Worm (Caenorhabditis elegans) whole organism, mixed stage, embryonic: ENCODE data around the gene nlp-53.

Experiments used
- M03D4.4 ChIP-seq: sonication (generic microtip); optimal IDR thresholded peaks from 2 replicates; lab custom pipeline; 2017; ENCODE audit warnings: mild to moderate bottlenecking, missing genetic modification characterization, missing compliant biosample characterization
- bed-3 ChIP-seq: fragments of 200-800 bp; sonication (Bioruptor generic); optimal IDR thresholded peaks from 3 replicates; lab custom pipeline; 2018; ENCODE audit warnings: mild to moderate bottlenecking, missing genetic modification characterization, moderate library complexity, missing compliant biosample characterization
- blmp-1 ChIP-seq: fragments of 150-350 bp; optimal IDR thresholded peaks from 2 replicates; lab custom pipeline; 2014; ENCODE audit warnings: missing biosample characterization, missing genetic modification characterization
- ceh-39 ChIP-seq: fragments of 150-350 bp; optimal IDR thresholded peaks from 2 replicates; lab custom pipeline; 2014; ENCODE audit warnings: missing biosample characterization, missing genetic modification characterization
- ceh-83 ChIP-seq: fragments of 200-800 bp; sonication (Bioruptor generic); optimal IDR thresholded peaks from 2 replicates; lab custom pipeline; 2018; ENCODE audit warnings: mild to moderate bottlenecking, missing genetic modification characterization, missing compliant biosample characterization
- ces-1 ChIP-seq: fragments of 150-350 bp; optimal IDR thresholded peaks from 2 replicates; lab custom pipeline; 2014; ENCODE audit warnings: missing biosample characterization, missing genetic modification reagents, missing genetic modification characterization
- cnd-1 ChIP-seq: fragments of 200-800 bp; sonication (Bioruptor generic); optimal IDR thresholded peaks from 2 replicates; lab custom pipeline; 2018; ENCODE audit warnings: mild to moderate bottlenecking, missing genetic modification characterization, missing compliant biosample characterization
- drap-1 ChIP-seq: fragments of 200-800 bp; sonication (Bioruptor generic); optimal IDR thresholded peaks from 3 replicates; lab custom pipeline; 2018; ENCODE audit warnings: mild to moderate bottlenecking, missing genetic modification characterization, missing compliant biosample characterization
- elt-1 ChIP-seq: sonication (generic microtip); optimal IDR thresholded peaks from 2 replicates; lab custom pipeline; 2017; ENCODE audit warnings: missing genetic modification characterization, mild to moderate bottlenecking, missing compliant biosample characterization, antibody characterized with exemption, moderate library complexity, borderline replicate concordance; ENCODE audit not compliant: insufficient read depth
- elt-3 ChIP-seq: fragments of 150-350 bp; optimal IDR thresholded peaks from 2 replicates; lab custom pipeline; 2014; ENCODE audit warnings: missing biosample characterization, missing genetic modification characterization
- flh-1 ChIP-seq: fragments of 200-800 bp; sonication (Bioruptor generic); optimal IDR thresholded peaks from 2 replicates; lab custom pipeline; 2018; ENCODE audit warnings: mild to moderate bottlenecking, missing genetic modification characterization, moderate library complexity, missing compliant biosample characterization
- ham-2 ChIP-seq: fragments of 200-800 bp; sonication (Bioruptor generic); optimal IDR thresholded peaks from 2 replicates; lab custom pipeline; 2018; ENCODE audit warnings: mild to moderate bottlenecking, missing genetic modification characterization, missing compliant biosample characterization
- hlh-1 ChIP-seq: fragments of 150-350 bp; optimal IDR thresholded peaks from 2 replicates; lab custom pipeline; 2014; ENCODE audit warnings: missing biosample characterization, missing genetic modification reagents, missing genetic modification characterization
- lin-32 ChIP-seq: fragments of 200-800 bp; sonication (Bioruptor generic); optimal IDR thresholded peaks from 2 replicates; lab custom pipeline; 2018; ENCODE audit warnings: mild to moderate bottlenecking, missing genetic modification characterization, missing compliant biosample characterization
- mab-5 ChIP-seq: fragments of 150-350 bp; optimal IDR thresholded peaks from 2 replicates; lab custom pipeline; 2014; ENCODE audit warnings: missing biosample characterization, missing genetic modification characterization
- mep-1 ChIP-seq: fragments of 150-350 bp; optimal IDR thresholded peaks from 2 replicates; lab custom pipeline; 2017; ENCODE audit warnings: missing biosample characterization, missing genetic modification reagents, missing genetic modification characterization, inconsistent platforms
- mls-2 ChIP-seq: sonication (generic microtip); optimal IDR thresholded peaks from 2 replicates; lab custom pipeline; 2016; ENCODE audit warnings: mild to moderate bottlenecking, missing genetic modification characterization, moderate library complexity, missing compliant biosample characterization
- nhr-12 ChIP-seq: fragments of 150-350 bp; optimal IDR thresholded peaks from 2 replicates; lab custom pipeline; 2014; ENCODE audit warnings: missing biosample characterization, missing genetic modification characterization
- nhr-28 ChIP-seq: fragments of 150-350 bp; optimal IDR thresholded peaks from 2 replicates; lab custom pipeline; 2014; ENCODE audit warnings: missing biosample characterization, missing genetic modification characterization
- pha-4 ChIP-seq: fragments of 150-350 bp; optimal IDR thresholded peaks from 2 replicates; lab custom pipeline; 2018; ENCODE audit warnings: missing biosample characterization, missing genetic modification reagents, missing genetic modification characterization
- sem-2 ChIP-seq: fragments of 200-800 bp; sonication (Bioruptor generic); optimal IDR thresholded peaks from 2 replicates; lab custom pipeline; 2018; ENCODE audit warnings: mild to moderate bottlenecking, missing genetic modification characterization, missing compliant biosample characterization
- snpc-4 ChIP-seq: fragments of 150-350 bp; optimal IDR thresholded peaks from 2 replicates; lab custom pipeline; 2014; ENCODE audit warnings: missing biosample characterization, missing genetic modification characterization
- sptf-1 ChIP-seq: sonication (generic microtip); optimal IDR thresholded peaks from 2 replicates; lab custom pipeline; 2017; ENCODE audit warnings: mild to moderate bottlenecking, missing genetic modification characterization, moderate library complexity, missing compliant biosample characterization
- tbx-8 ChIP-seq: fragments of 200-800 bp; sonication (Bioruptor generic); optimal IDR thresholded peaks from 2 replicates; lab custom pipeline; 2018; ENCODE audit warnings: mild to moderate bottlenecking, missing genetic modification characterization, moderate library complexity, missing compliant biosample characterization
- unc-120 ChIP-seq: sonication (generic microtip); optimal IDR thresholded peaks from 2 replicates; lab custom pipeline; 2017; ENCODE audit warnings: missing genetic modification characterization, missing compliant biosample characterization; ENCODE audit not compliant: poor library complexity, severe bottlenecking
- unc-39 ChIP-seq: fragments of 150-350 bp; optimal IDR thresholded peaks from 2 replicates; lab custom pipeline; 2014; ENCODE audit warnings: missing biosample characterization, missing genetic modification characterization
- unc-62 ChIP-seq: fragments of 150-350 bp; optimal IDR thresholded peaks from 2 replicates; lab custom pipeline; 2014; ENCODE audit warnings: missing biosample characterization, missing genetic modification reagents, missing genetic modification characterization
- ztf-11 ChIP-seq: fragments of 150-350 bp; optimal IDR thresholded peaks from 2 replicates; lab custom pipeline; 2014; ENCODE audit warnings: missing biosample characterization, missing genetic modification characterization

Gene nlp-53

DNA sequence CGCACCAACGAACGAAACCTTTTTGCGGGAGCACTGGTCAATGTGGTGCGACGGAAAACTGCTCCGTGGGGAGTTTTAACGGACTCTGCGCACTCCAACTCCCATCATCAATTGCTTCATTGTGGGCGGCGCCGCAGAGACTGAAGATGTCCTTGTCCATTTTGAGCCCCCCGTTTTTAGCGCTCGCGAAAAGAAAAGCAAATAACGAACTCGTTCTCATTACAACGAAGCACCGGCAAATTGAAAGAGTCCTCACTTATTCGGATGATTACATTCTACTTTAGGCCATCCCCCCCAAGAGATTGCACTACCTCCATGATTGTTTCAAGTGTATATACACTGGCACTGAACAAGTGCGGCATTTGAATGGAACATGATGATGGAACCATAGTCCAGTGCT is 28.1 kb downstream of the nlp-53 start, which contains the start of gene acr-9:
Gene acr-9 (minus strand): TSS at position 101 of the 400 bp plus-strand sequence.
- TF ChIP-seq nhr-12 (tag; lab: Kevin White, UChicago) (no peak), M03D4.4 (tag; lab: Kevin White, UChicago) (no peak), ceh-39 (tag; lab: Kevin White, UChicago) (no peak), mep-1 (no peak), mab-5 (no peak), nhr-28 (tag; lab: Kevin White, UChicago) (no peak), tbx-8 (GFP tag; lab: Kevin White, UChicago) (no peak), drap-1 (GFP tag; lab: Kevin White, UChicago) (no peak), hlh-1 (tag; lab: Kevin White, UChicago) (no peak), elt-3 (tag; lab: Kevin White, UChicago) (no peak), ztf-11 (tag; lab: Kevin White, UChicago) (no peak), bed-3 (GFP tag; lab: Kevin White, UChicago) (no peak)

DNA sequence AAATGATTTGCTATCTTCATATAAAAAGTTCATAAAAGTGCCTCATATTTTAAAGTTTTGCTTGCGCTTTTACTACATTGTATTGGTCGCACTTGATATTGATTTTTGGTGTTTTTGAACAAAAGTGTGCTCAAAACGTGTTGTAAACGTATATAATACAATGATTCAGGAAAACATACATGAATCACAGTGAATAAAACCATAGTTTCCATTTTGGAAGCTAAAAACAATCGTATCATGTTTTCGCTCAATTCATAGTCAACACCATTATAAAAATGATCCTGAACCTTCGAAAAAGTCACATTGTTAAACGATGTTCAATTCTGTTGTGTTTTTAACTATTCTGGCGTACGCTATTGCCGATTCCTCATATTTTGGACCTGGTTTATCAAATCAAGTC is 28.6 kb downstream of the nlp-53 start, which contains the start of gene C40C9.3:
Gene C40C9.3 (plus strand): TSS at position 301 of the 400 bp plus-strand sequence.
- no peak for TF ChIP-seq ceh-39 (tag; lab: Kevin White, UChicago)
- no peak for TF ChIP-seq ham-2 (GFP tag; lab: Kevin White, UChicago)
- no peak for TF ChIP-seq sptf-1 (tag; lab: Kevin White, UChicago)

ce11 chrX:13650799-13651198 is 32.1 kb downstream of the nlp-53 start, which contains the start of gene C40C9.4:
Gene C40C9.4 (plus strand): TSS chrX:13651099.
- TF ChIP-seq nhr-12 (tag; lab: Kevin White, UChicago) (no peak), ztf-11 (tag; lab: Kevin White, UChicago) (no peak), mls-2 (tag; lab: Kevin White, UChicago) (no peak), mab-5 (no peak), pha-4 (tag; lab: Kevin White, UChicago) (no peak), bed-3 (GFP tag; lab: Kevin White, UChicago) (no peak), elt-1 (no peak), sem-2 (GFP tag; lab: Kevin White, UChicago) (no peak), sptf-1 (tag; lab: Kevin White, UChicago) (no peak)
- TF ChIP-seq, all 35 proteins: peak for 0

ce11 chrX:13653573-13653972 is 34.9 kb downstream of the nlp-53 start:
- no peak for TF ChIP-seq unc-39 (tag; lab: Kevin White, UChicago)
- TF ChIP-seq lin-32 (GFP tag; lab: Kevin White, UChicago) = peak; percentile 14
- no peak for TF ChIP-seq ham-2 (GFP tag; lab: Kevin White, UChicago)
- TF ChIP-seq mls-2 (tag; lab: Kevin White, UChicago) = peak; percentile 4
- TF ChIP-seq ceh-83 = peak; percentile 65
- TF ChIP-seq cnd-1 = peak; percentile 61
- TF ChIP-seq snpc-4 = no peak
- TF ChIP-seq bed-3 (GFP tag; lab: Kevin White, UChicago) = peak; percentile 22
- TF ChIP-seq ces-1 (GFP tag; lab: Kevin White, UChicago) = no peak
- no peak for TF ChIP-seq elt-3 (tag; lab: Kevin White, UChicago)
- TF ChIP-seq sem-2 (GFP tag; lab: Kevin White, UChicago) = peak; percentile 49
- no peak for TF ChIP-seq pha-4 (tag; lab: Kevin White, UChicago)
- TF ChIP-seq blmp-1 (tag; lab: Kevin White, UChicago) = no peak
- TF ChIP-seq unc-120 (tag; lab: Kevin White, UChicago) = peak; percentile 4
- peak; percentile 13 for TF ChIP-seq tbx-8 (GFP tag; lab: Kevin White, UChicago)
- TF ChIP-seq sptf-1 (tag; lab: Kevin White, UChicago) = peak; percentile 74
- peak; percentile 52 for TF ChIP-seq M03D4.4 (tag; lab: Kevin White, UChicago)
- TF ChIP-seq, all 35 proteins: peak for 10

- TF ChIP-seq ceh-83 (no peak), lin-32 (GFP tag; lab: Kevin White, UChicago) (no peak), sptf-1 (tag; lab: Kevin White, UChicago) (peak; percentile 10), flh-1 (GFP tag; lab: Kevin White, UChicago) (no peak)
These were observed 35.6 kb downstream of the nlp-53 start for ce11 chrX:13654276-13654675.

ce11 chrX:13655769-13656168 is 37.1 kb downstream of the nlp-53 start:
- no peak for TF ChIP-seq unc-62 (GFP tag; lab: Kevin White, UChicago)
